Worm (Caenorhabditis elegans): ENCODE measurements around the gene C08E8.11.

- TF ChIP-seq aha-1 (tag) (no peak), Y5F2A.4 (GFP tag; optimal IDR thresholded peaks at IDR 0.05) (no peak), lin-13 (GFP tag; optimal IDR thresholded peaks at IDR 0.05) (no peak), fkh-10 (GFP tag; optimal IDR thresholded peaks at IDR 0.05) (no peak), skn-1 (tag; optimal IDR thresholded peaks at IDR 0.05) (no peak), dpl-1 (GFP tag; optimal IDR thresholded peaks at IDR 0.05) (no peak), ztf-11 (tag; optimal IDR thresholded peaks at IDR 0.05) (no peak), ama-1 (optimal IDR thresholded peaks at IDR 0.05) (no peak), nhr-28 (tag; optimal IDR thresholded peaks at IDR 0.05) (no peak), ceh-82 (tag; optimal IDR thresholded peaks at IDR 0.05) (no peak)
These were observed 13.2 kb upstream of the C08E8.11 start for ce11 chrV:18337643-18338042.
